Worm (Caenorhabditis elegans): ENCODE results near the gene F32D8.15.
A peak's percentile ranks its signal among the peaks of the same experiment; 100 is the strongest.

Gene F32D8.15

DNA sequence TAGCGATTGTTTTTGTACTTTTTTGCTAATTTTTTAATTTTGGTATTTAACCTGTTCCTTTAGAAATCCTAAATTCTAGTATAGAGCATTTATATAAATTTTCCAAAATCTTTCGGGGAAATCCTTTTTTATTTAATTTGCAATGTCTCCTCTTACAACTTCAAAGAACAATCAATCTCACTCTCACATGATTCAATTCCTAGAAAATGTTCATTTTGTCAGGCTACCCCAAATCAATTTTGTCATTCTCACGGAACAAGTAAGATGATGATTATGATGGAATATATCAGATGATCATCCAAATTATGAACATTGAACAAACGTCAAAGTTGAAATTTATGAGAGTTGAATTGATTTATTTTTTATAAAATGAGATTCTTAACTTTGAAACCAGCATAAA, 33.4 kb downstream of the F32D8.15 start (continued):
- TF ChIP-seq lin-40 (tag; optimal IDR thresholded peaks at IDR 0.05) (peak; percentile 33), tbx-9 (tag; optimal IDR thresholded peaks at IDR 0.05; ENCODE audit: borderline replicate concordance) (no peak), ceh-79 (tag; optimal IDR thresholded peaks at IDR 0.05) (no peak), ztf-18 (tag; optimal IDR thresholded peaks at IDR 0.05) (no peak), rpc-1 (optimal IDR thresholded peaks at IDR 0.05) (no peak), rpc-1 (tag; optimal IDR thresholded peaks at IDR 0.05) (no peak), nhr-120 (GFP tag; IDR thresholded peaks at IDR 0.05) (no peak), hsf-1 (GFP tag; IDR thresholded peaks at IDR 0.05) (no peak), F33H1.4 (GFP tag; IDR thresholded peaks at IDR 0.05) (no peak), nhr-179 (tag; optimal IDR thresholded peaks at IDR 0.05) (no peak), T26A5.8 (tag; optimal IDR thresholded peaks at IDR 0.05) (no peak), hmg-20 (GFP tag; IDR thresholded peaks at IDR 0.05) (no peak), ceh-58 (GFP tag; IDR thresholded peaks at IDR 0.05) (no peak), B0035.1 (tag; optimal IDR thresholded peaks at IDR 0.05) (no peak), nhr-80 (tag; optimal IDR thresholded peaks at IDR 0.05) (no peak), F49E8.2 (tag; optimal IDR thresholded peaks at IDR 0.05; ENCODE audit: insufficient read depth) (no peak), egrh-3 (GFP tag; IDR thresholded peaks at IDR 0.05) (no peak), sptf-2 (GFP tag; optimal IDR thresholded peaks at IDR 0.05) (no peak), efl-1 (GFP tag; optimal IDR thresholded peaks at IDR 0.05) (no peak), ets-4 (GFP tag; optimal IDR thresholded peaks at IDR 0.05) (no peak), lir-1 (GFP tag; conservative IDR thresholded peaks at IDR 0.05) (no peak), lag-1 (GFP tag; IDR thresholded peaks at IDR 0.05) (no peak), B0336.3 (GFP tag; IDR thresholded peaks at IDR 0.05) (no peak; the same call in 1 of the 2 replicates), ztf-25 (GFP tag; IDR thresholded peaks at IDR 0.05) (no peak), ama-1 (optimal IDR thresholded peaks at IDR 0.05) (peak; percentile 37), ama-1 (GFP tag; optimal IDR thresholded peaks at IDR 0.05) (peak in 1 of 2 experiments; percentile 10), Y95B8A.8 (GFP tag; IDR thresholded peaks at IDR 0.05) (no peak), zim-3 (tag; optimal IDR thresholded peaks at IDR 0.05) (no peak), mes-4 (tag; optimal IDR thresholded peaks at IDR 0.05) (no peak), ztf-3 (GFP tag; optimal IDR thresholded peaks at IDR 0.05) (no peak), attf-6 (GFP tag; IDR thresholded peaks at IDR 0.05) (no peak), D2030.7 (GFP tag; IDR thresholded peaks at IDR 0.05) (no peak), chd-7 (tag; optimal IDR thresholded peaks at IDR 0.05) (no peak), tbp1 (GFP tag; optimal IDR thresholded peaks at IDR 0.05) (peak; percentile 2), Y79H2A.3 (GFP tag; conservative IDR thresholded peaks at IDR 0.05) (no peak), repo-1 (tag; optimal IDR thresholded peaks at IDR 0.05) (peak; percentile 21), sea-2 (GFP tag; IDR thresholded peaks at IDR 0.05) (no peak), ceh-100 (GFP tag; IDR thresholded peaks at IDR 0.05) (no peak), bed-2 (GFP tag; IDR thresholded peaks at IDR 0.05) (no peak), dpff-1 (tag; optimal IDR thresholded peaks at IDR 0.05) (no peak), Y53F4B.3 (GFP tag; IDR thresholded peaks at IDR 0.05) (no peak), unc-62 (GFP tag; optimal IDR thresholded peaks at IDR 0.05) (no peak), B0019.2 (GFP tag; conservative IDR thresholded peaks at IDR 0.05) (no peak), F39B2.1 (GFP tag; IDR thresholded peaks at IDR 0.05) (no peak), egl-18 (GFP tag; IDR thresholded peaks at IDR 0.05) (no peak), nfyb-1 (GFP tag; IDR thresholded peaks at IDR 0.05) (peak; percentile 80), lsl-1 (GFP tag; optimal IDR thresholded peaks at IDR 0.05) (no peak), F23B12.7 (tag; optimal IDR thresholded peaks at IDR 0.05; ENCODE audit: insufficient read depth) (no peak), hlh-12 (tag; optimal IDR thresholded peaks at IDR 0.05) (no peak), let-526 (GFP tag; IDR thresholded peaks at IDR 0.05) (no peak)

All from whole organism, young adult.